Worm (Caenorhabditis elegans): ENCODE data around the gene kin-2.

Gene kin-2

ce11 chrX:5977754-5978153 lies at the start of gene kin-2:
Gene kin-2 (minus strand): TSS chrX:5977854.
- TF ChIP-seq unc-62 (GFP tag; optimal IDR thresholded peaks at IDR 0.05): no peak

- no peak for TF ChIP-seq unc-62 (GFP tag; optimal IDR thresholded peaks at IDR 0.05)
These were observed 49.3 kb upstream of the kin-2 start for ce11 chrX:6026732-6027528.

DNA sequence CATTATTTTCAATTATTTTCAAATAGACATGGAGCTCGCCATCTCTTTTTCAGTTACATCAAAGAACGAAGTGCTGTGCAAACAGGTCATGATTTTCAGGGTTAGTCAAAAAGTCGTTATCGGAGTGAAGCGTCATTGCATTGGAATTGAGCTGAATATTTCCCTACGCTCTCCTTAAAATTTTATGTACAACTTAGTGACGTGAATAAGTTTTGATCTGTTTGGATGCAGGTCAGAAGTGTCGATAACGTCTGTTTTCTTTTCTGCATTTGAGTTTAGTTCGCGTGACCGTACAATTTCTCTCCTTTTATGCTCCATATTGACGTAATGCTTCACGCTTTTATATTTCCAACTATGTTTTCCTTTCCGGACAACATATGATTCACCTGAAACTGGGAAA lies 47.3 kb upstream of the kin-2 start:
- TF ChIP-seq unc-62 (GFP tag; optimal IDR thresholded peaks at IDR 0.05): no peak

DNA sequence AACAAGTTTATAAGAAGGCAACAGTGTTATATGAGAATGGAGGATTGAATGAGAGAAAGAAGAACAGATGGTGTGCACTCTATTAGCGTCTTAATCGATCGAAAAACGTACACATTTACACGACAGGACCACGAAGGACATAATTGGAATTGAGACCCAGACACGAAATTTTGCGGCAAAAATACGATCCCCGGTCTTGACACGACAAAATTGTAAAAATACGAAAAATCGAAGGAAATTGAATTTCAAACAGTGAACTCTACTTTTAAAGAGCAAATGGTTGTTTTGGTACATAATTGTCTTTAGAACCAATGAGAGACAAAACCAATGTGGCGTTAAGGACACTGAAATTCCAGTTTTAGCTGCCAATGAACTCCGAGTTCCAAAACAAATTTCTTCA lies 44.8 kb upstream of the kin-2 start, which contains the start of gene lelo-3:
TSS of gene lelo-3 (minus strand) at position 101 of the 400 bp plus-strand sequence.
- no peak for TF ChIP-seq unc-62 (GFP tag; optimal IDR thresholded peaks at IDR 0.05)

DNA sequence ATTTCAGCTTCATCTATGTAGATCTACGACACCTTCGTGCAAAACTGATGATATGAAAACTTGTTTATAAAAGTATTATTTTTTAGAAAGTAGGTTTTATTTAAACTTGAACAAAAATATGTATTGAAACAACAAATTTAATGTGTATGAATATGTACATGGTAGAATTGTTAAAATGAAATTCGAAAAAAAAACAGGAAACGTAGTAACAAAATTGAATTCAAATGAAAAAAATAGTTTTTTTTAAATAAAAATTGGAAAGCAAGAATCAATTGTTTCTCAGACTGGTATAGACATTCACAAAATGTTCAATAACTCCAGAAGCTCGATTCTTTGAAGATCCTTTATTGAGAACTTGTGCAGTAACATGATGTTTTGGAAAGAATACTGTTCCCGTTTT lies 43.1 kb upstream of the kin-2 start:
- no peak for TF ChIP-seq unc-62 (GFP tag; optimal IDR thresholded peaks at IDR 0.05)

DNA sequence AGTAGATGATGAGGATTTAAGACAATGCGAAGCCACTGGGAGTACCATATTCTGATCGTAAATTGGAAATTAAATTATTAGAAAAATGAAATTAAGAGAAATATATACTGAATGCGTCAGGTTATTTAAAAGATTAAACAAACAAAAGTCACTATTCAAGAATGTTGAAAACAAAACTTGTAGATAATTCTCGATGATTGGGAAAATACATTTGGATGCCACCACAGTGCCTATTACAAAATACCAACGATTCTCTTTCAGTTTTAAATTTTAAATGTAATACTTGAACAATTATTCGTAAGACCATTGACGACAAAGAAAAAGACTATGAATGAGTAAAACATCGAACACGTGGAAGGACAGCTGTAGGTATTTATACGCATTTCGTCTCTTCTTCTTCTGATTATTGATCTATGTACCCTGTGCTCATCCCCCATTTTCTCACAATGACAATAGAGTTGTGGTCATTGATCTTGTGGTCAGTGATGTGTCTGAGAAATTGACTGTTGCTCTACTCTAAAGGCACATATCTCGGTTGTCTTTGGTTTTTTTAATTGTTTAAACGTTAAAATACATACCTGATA lies 42.3 kb upstream of the kin-2 start, which contains the start of gene C09B8.4:
TSS of gene C09B8.4 (minus strand) at position 51 of the 584 bp plus-strand sequence.
- TF ChIP-seq unc-62 (GFP tag; optimal IDR thresholded peaks at IDR 0.05): no peak

ce11 chrX:6015096-6015495 lies 37.4 kb upstream of the kin-2 start, which contains the start of gene C09B8.8:
Gene C09B8.8 (plus strand): TSS chrX:6015492.
- no peak for TF ChIP-seq unc-62 (GFP tag; optimal IDR thresholded peaks at IDR 0.05)

ce11 chrX:6010573-6010972 lies 32.9 kb upstream of the kin-2 start, which contains the start of gene C09B8.3:
Gene C09B8.3 (minus strand): TSS chrX:6010673.
- no peak for TF ChIP-seq unc-62 (GFP tag; optimal IDR thresholded peaks at IDR 0.05)

DNA sequence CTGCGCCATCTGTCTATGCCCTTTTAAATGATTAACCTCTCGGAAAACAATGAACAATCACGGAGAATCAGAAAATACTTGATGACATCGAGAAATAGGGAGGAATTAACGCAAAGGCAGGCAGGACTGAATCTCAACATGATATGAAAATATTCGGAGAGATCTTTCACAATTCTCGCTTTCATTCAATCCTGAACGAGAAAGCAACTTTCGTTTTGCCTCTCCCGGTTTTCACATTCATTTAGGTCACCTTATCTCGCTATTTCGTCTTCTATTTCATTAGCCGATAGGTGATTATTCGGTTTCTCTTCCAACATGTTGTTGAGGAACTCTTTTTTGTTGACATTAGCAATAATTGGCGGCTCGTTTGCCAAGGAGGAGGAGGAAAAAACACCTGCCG lies 26.7 kb upstream of the kin-2 start:
- no peak for TF ChIP-seq unc-62 (GFP tag; optimal IDR thresholded peaks at IDR 0.05)

DNA sequence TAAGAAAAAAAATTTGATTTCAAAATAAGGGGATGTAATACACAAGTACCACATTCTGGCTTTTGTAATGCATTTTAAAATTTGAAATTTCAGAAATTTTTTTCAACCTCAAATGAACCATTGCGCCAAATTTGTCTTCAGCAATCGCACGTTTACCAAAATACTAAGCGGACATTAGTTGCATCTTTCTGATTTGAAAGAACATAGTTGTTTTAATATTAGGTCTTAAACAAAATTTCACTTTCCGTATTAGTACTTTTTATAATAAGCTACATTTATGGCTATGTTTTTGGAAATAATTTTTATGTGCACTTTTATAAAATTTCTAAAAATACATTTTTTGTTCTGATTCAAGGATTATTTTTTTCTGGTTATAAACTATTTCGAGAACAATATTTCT lies 26.2 kb upstream of the kin-2 start, which contains the start of gene sups-1:
TSS of gene sups-1 (plus strand) at position 301 of the 400 bp plus-strand sequence.
- no peak for TF ChIP-seq unc-62 (GFP tag; optimal IDR thresholded peaks at IDR 0.05)

DNA sequence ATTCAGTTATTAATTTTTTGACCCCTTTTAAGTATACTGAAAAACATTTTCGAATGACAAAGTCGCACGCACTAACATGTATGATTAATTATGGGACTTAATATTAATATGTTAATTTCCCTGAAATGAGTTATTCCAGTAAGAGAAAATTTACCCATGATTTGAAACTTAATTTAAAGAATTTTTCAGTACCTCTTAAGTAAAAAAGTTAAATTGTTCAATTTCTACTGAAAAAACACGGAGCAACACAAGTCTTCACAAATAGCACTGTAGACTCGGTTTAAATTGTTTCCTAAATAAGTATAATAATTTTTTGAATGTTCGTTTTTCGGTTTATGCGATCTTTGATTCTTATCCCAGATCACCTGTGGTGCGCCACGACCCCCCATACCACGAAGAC lies 24.8 kb upstream of the kin-2 start:
- TF ChIP-seq unc-62 (GFP tag; optimal IDR thresholded peaks at IDR 0.05): no peak

- no peak for TF ChIP-seq unc-62 (GFP tag; optimal IDR thresholded peaks at IDR 0.05)
These were observed 23.8 kb upstream of the kin-2 start, which contains the start of gene F22F4.4 for ce11 chrX:6001432-6001831. Gene F22F4.4 (minus strand): TSS chrX:6001532.

- TF ChIP-seq unc-62 (GFP tag; optimal IDR thresholded peaks at IDR 0.05): no peak
These were observed 21.5 kb upstream of the kin-2 start, which contains the start of gene F22F4.9 for ce11 chrX:5999103-5999554. Gene F22F4.9 (minus strand): TSS chrX:5999504.

ce11 chrX:5995613-5996206 lies 18.1 kb upstream of the kin-2 start, which contains the start of gene inx-3:
Gene inx-3 (plus strand): TSS chrX:5996156.
- TF ChIP-seq unc-62 (GFP tag; optimal IDR thresholded peaks at IDR 0.05): no peak

ce11 chrX:5994004-5994403 lies 16.4 kb upstream of the kin-2 start:
- TF ChIP-seq unc-62 (GFP tag; optimal IDR thresholded peaks at IDR 0.05): no peak

DNA sequence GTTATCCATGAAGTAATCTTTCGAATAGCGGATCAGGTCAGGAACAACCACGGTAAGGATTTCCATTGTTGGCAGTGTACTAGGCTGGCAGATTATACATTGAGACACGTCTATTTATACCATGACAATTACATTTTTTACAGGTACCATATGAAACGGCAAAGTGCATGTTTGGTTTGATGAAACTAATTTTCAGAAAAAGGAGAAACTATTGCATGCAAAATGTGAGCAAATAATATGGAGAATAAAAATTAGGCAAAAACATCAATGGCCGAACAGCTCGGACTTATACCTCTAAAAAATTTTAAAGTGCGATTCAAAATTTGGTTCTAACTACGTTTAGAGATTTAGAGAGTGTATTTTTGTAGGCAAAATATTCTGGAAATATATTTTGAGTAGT lies 15.1 kb upstream of the kin-2 start, which contains the start of gene F22F4.5:
TSS of gene F22F4.5 (minus strand) at position 101 of the 400 bp plus-strand sequence.
- no peak for TF ChIP-seq unc-62 (GFP tag; optimal IDR thresholded peaks at IDR 0.05)

Data from whole organism, dauer.